Fruit fly (Drosophila melanogaster) whole organism, embryonic: ENCODE measurements around the gene CG4297.
A peak's percentile ranks its signal among the peaks of the same experiment; 100 is the strongest.

Experiments used
- ATbp ChIP-seq: fragments of 200-800 bp; sonication (Bioruptor generic); optimal IDR thresholded peaks from 2 replicates; lab custom pipeline; 2017; ENCODE audit warnings: missing biosample characterization, mild to moderate bottlenecking, missing genetic modification characterization, missing genetic modification reagents
- Blimp-1 ChIP-seq: fragments of 200-800 bp; sonication (Bioruptor generic); optimal IDR thresholded peaks from 3 replicates; lab custom pipeline; 2018; ENCODE audit warnings: missing biosample characterization, missing genetic modification characterization, mild to moderate bottlenecking, moderate library complexity, missing genetic modification reagents
- CG12104 ChIP-seq: fragments of 200-800 bp; sonication (Bioruptor generic); optimal IDR thresholded peaks from 3 replicates; lab custom pipeline; 2016; ENCODE audit warnings: missing biosample characterization, missing genetic modification characterization
- CG12769 ChIP-seq: fragments of 200-800 bp; sonication (Bioruptor generic); optimal IDR thresholded peaks from 2 replicates; lab custom pipeline; 2019; ENCODE audit warnings: missing biosample characterization, mild to moderate bottlenecking, missing genetic modification characterization, moderate library complexity
- CG13424 ChIP-seq: fragments of 200-800 bp; sonication (Bioruptor generic); optimal IDR thresholded peaks from 2 replicates; lab custom pipeline; 2019; ENCODE audit warnings: missing biosample characterization, mild to moderate bottlenecking, missing genetic modification characterization, moderate library complexity
- CG14050 ChIP-seq: fragments of 200-800 bp; sonication (Bioruptor generic); IDR thresholded peaks from 3 replicates; pipeline ENCODE4 v1.3.6; 2022; ENCODE audit warnings: missing biosample characterization, missing genetic modification characterization
- CG14860 ChIP-seq: fragments of 200-800 bp; sonication (Bioruptor generic); IDR thresholded peaks from 3 replicates; pipeline ENCODE4 v1.3.6; 2022; ENCODE audit warnings: missing biosample characterization, missing genetic modification characterization; ENCODE audit not compliant: partially characterized antibody
- CG17359 ChIP-seq: fragments of 200-800 bp; sonication (Bioruptor generic); optimal IDR thresholded peaks from 3 replicates; lab custom pipeline; 2018; ENCODE audit warnings: missing biosample characterization, mild to moderate bottlenecking, missing genetic modification characterization, moderate library complexity
- CG2678 ChIP-seq: fragments of 200-800 bp; sonication (Bioruptor generic); optimal IDR thresholded peaks from 3 replicates; lab custom pipeline; 2019; ENCODE audit warnings: missing biosample characterization, mild to moderate bottlenecking, missing genetic modification characterization, moderate library complexity
- CG32767 ChIP-seq: fragments of 200-800 bp; sonication (Bioruptor generic); IDR thresholded peaks from 2 replicates; pipeline ENCODE4 v1.3.6; 2022; ENCODE audit warnings: missing biosample characterization, missing genetic modification characterization
- CG34376 ChIP-seq: fragments of 200-800 bp; sonication (Bioruptor generic); optimal IDR thresholded peaks from 2 replicates; lab custom pipeline; 2018; ENCODE audit warnings: missing biosample characterization, mild to moderate bottlenecking, missing genetic modification characterization
- CG3847 ChIP-seq: fragments of 200-800 bp; sonication (Bioruptor generic); IDR thresholded peaks from 2 replicates; pipeline ENCODE4 v1.3.6; 2022; ENCODE audit warnings: missing biosample characterization, missing genetic modification characterization
- CG4854 ChIP-seq: fragments of 200-800 bp; sonication (Bioruptor generic); optimal IDR thresholded peaks from 2 replicates; lab custom pipeline; 2016; ENCODE audit warnings: missing biosample characterization, missing genetic modification characterization, inconsistent platforms
- CG7556 ChIP-seq: fragments of 200-800 bp; sonication (Bioruptor generic); optimal IDR thresholded peaks from 2 replicates; lab custom pipeline; 2017; ENCODE audit warnings: missing biosample characterization, mild to moderate bottlenecking, missing genetic modification characterization
- CG8290 ChIP-seq, 3 experiments: fragments of 200-800 bp; sonication (Bioruptor generic); optimal IDR thresholded peaks; 2 replicates each; lab custom pipeline; 2016 to 2019; ENCODE audit warnings: missing biosample characterization in 3 of 3, missing genetic modification characterization in 3 of 3, mild to moderate bottlenecking in 2 of 3, moderate library complexity in 1 of 3
- CG9797 ChIP-seq: fragments of 200-800 bp; sonication (Bioruptor generic); optimal IDR thresholded peaks from 3 replicates; lab custom pipeline; 2018; ENCODE audit warnings: missing biosample characterization, mild to moderate bottlenecking, missing genetic modification characterization
- ERR ChIP-seq: fragments of 200-800 bp; sonication (Bioruptor generic); optimal IDR thresholded peaks from 2 replicates; lab custom pipeline; 2016; ENCODE audit warnings: missing biosample characterization, missing genetic modification characterization
- Gug ChIP-seq: fragments of 200-800 bp; sonication (Bioruptor generic); IDR thresholded peaks from 4 replicates; pipeline ENCODE4 v1.3.6; 2022; ENCODE audit warnings: missing biosample characterization, missing genetic modification characterization
- HLH4C ChIP-seq: fragments of 200-800 bp; sonication (Bioruptor generic); IDR thresholded peaks from 3 replicates; pipeline ENCODE4 v1.3.6; 2022; ENCODE audit warnings: missing biosample characterization, missing genetic modification characterization; ENCODE audit not compliant: partially characterized antibody
- Hmx ChIP-seq: fragments of 200-800 bp; sonication (Bioruptor generic); optimal IDR thresholded peaks from 2 replicates; lab custom pipeline; 2016; ENCODE audit warnings: missing biosample characterization, missing genetic modification characterization
- MBD-R2 ChIP-seq: fragments of 200-800 bp; sonication (Bioruptor generic); IDR thresholded peaks from 2 replicates; pipeline ENCODE4 v1.3.6; 2022; ENCODE audit warnings: missing biosample characterization, missing genetic modification characterization
- MESR4 ChIP-seq: fragments of 200-800 bp; sonication (Bioruptor generic); optimal IDR thresholded peaks from 2 replicates; lab custom pipeline; 2018; ENCODE audit warnings: missing biosample characterization, mild to moderate bottlenecking, missing genetic modification characterization, moderate library complexity
- NK7.1 ChIP-seq: fragments of 200-800 bp; sonication (Bioruptor generic); optimal IDR thresholded peaks from 3 replicates; lab custom pipeline; 2016; ENCODE audit warnings: missing biosample characterization, missing genetic modification characterization
- Optix ChIP-seq: fragments of 200-800 bp; sonication (Bioruptor generic); IDR thresholded peaks from 3 replicates; pipeline ENCODE4 v1.3.6; 2022; ENCODE audit warnings: missing biosample characterization, missing genetic modification characterization
- Trl ChIP-seq, 3 experiments: fragments of >200 bp in 2 of 3; fragments of 200-800 bp in 1 of 3; sonication (Bioruptor generic) in 1 of 3; optimal IDR thresholded peaks; 2 replicates in 1 of 3; 3 replicates in 2 of 3; lab custom pipeline; 2016 to 2017; ENCODE audit warnings: missing biosample characterization in 1 of 3, missing genetic modification characterization in 1 of 3
- az2 ChIP-seq: fragments of 200-800 bp; sonication (Bioruptor generic); optimal IDR thresholded peaks from 3 replicates; lab custom pipeline; 2016; ENCODE audit warnings: missing biosample characterization, missing genetic modification characterization
- bigmax ChIP-seq: fragments of 200-800 bp; sonication (Bioruptor generic); optimal IDR thresholded peaks from 2 replicates; lab custom pipeline; 2018; ENCODE audit warnings: missing biosample characterization, mild to moderate bottlenecking, missing genetic modification characterization
- btn ChIP-seq: fragments of 200-800 bp; sonication (Bioruptor generic); optimal IDR thresholded peaks from 2 replicates; lab custom pipeline; 2016; ENCODE audit warnings: missing biosample characterization, missing genetic modification characterization
- cas ChIP-seq: fragments of 200-800 bp; sonication (Bioruptor generic); IDR thresholded peaks from 2 replicates; pipeline ENCODE4 v1.3.6; 2022; ENCODE audit warnings: missing biosample characterization, missing genetic modification characterization
- chinmo ChIP-seq: fragments of 200-800 bp; sonication (Bioruptor generic); IDR thresholded peaks from 4 replicates; pipeline ENCODE4 v1.3.6; 2022; ENCODE audit warnings: missing biosample characterization, missing genetic modification characterization; ENCODE audit not compliant: partially characterized antibody
- ems ChIP-seq: fragments of 200-800 bp; sonication (Bioruptor generic); optimal IDR thresholded peaks from 3 replicates; lab custom pipeline; 2016; ENCODE audit warnings: missing biosample characterization, missing genetic modification characterization
- eve ChIP-seq, 2 experiments: fragments of >200 bp; optimal IDR thresholded peaks; 2 replicates each; lab custom pipeline; 2017; ENCODE audit warnings: missing biosample characterization in 2 of 2, missing genetic modification characterization in 2 of 2
- fd3F ChIP-seq: fragments of 200-800 bp; sonication (Bioruptor generic); optimal IDR thresholded peaks from 2 replicates; lab custom pipeline; 2018; ENCODE audit warnings: missing biosample characterization, mild to moderate bottlenecking, missing genetic modification characterization, moderate library complexity
- gem ChIP-seq: fragments of 200-800 bp; sonication (Bioruptor generic); optimal IDR thresholded peaks from 2 replicates; lab custom pipeline; 2019; ENCODE audit warnings: missing biosample characterization, mild to moderate bottlenecking, missing genetic modification characterization, moderate library complexity
- ind ChIP-seq: fragments of 200-800 bp; sonication (Bioruptor generic); optimal IDR thresholded peaks from 3 replicates; lab custom pipeline; 2016; ENCODE audit warnings: missing biosample characterization, missing genetic modification characterization
- mirr ChIP-seq: fragments of 200-800 bp; sonication (Bioruptor generic); optimal IDR thresholded peaks from 3 replicates; lab custom pipeline; 2018; ENCODE audit warnings: missing biosample characterization, mild to moderate bottlenecking, missing genetic modification characterization
- nau ChIP-seq: fragments of 200-800 bp; sonication (Bioruptor generic); optimal IDR thresholded peaks from 3 replicates; lab custom pipeline; 2017; ENCODE audit warnings: missing biosample characterization, mild to moderate bottlenecking, missing genetic modification characterization, missing genetic modification reagents
- nmo ChIP-seq: fragments of 200-800 bp; sonication (Bioruptor generic); optimal IDR thresholded peaks from 2 replicates; lab custom pipeline; 2018; ENCODE audit warnings: missing biosample characterization, mild to moderate bottlenecking, missing genetic modification characterization, moderate library complexity
- onecut ChIP-seq: fragments of 200-800 bp; sonication (Bioruptor generic); IDR thresholded peaks from 2 replicates; pipeline ENCODE4 v1.3.6; 2022; ENCODE audit warnings: missing biosample characterization, missing genetic modification characterization
- pfk ChIP-seq: fragments of 200-800 bp; sonication (Bioruptor generic); optimal IDR thresholded peaks from 2 replicates; lab custom pipeline; 2018; ENCODE audit warnings: missing biosample characterization, mild to moderate bottlenecking, missing genetic modification characterization, moderate library complexity
- pum ChIP-seq: fragments of 200-800 bp; sonication (Bioruptor generic); optimal IDR thresholded peaks from 2 replicates; lab custom pipeline; 2016; ENCODE audit warnings: missing biosample characterization, missing genetic modification characterization
- ranshi ChIP-seq: fragments of 200-800 bp; sonication (Bioruptor generic); IDR thresholded peaks from 2 replicates; pipeline ENCODE4 v1.3.6; 2022; ENCODE audit warnings: missing biosample characterization, missing genetic modification characterization
- shn ChIP-seq: fragments of 200-800 bp; sonication (Bioruptor generic); optimal IDR thresholded peaks from 3 replicates; lab custom pipeline; 2016; ENCODE audit warnings: missing biosample characterization, missing genetic modification characterization
- sisA ChIP-seq: fragments of 200-800 bp; sonication (Bioruptor generic); IDR thresholded peaks from 2 replicates; pipeline ENCODE4 v1.3.6; 2022; ENCODE audit warnings: missing biosample characterization, missing genetic modification characterization
- tin ChIP-seq: fragments of 200-800 bp; sonication (Bioruptor generic); optimal IDR thresholded peaks from 3 replicates; lab custom pipeline; 2016; ENCODE audit warnings: missing biosample characterization, missing genetic modification characterization
- tio ChIP-seq: fragments of 200-800 bp; sonication (Bioruptor generic); optimal IDR thresholded peaks from 2 replicates; lab custom pipeline; 2017; ENCODE audit warnings: missing biosample characterization, missing genetic modification characterization, inconsistent platforms
- tx ChIP-seq: fragments of 200-800 bp; sonication (Bioruptor generic); optimal IDR thresholded peaks from 2 replicates; lab custom pipeline; 2016; ENCODE audit warnings: missing biosample characterization, missing genetic modification characterization
- unpg ChIP-seq: fragments of 200-800 bp; sonication (Bioruptor generic); optimal IDR thresholded peaks from 3 replicates; lab custom pipeline; 2018; ENCODE audit warnings: missing biosample characterization, mild to moderate bottlenecking, missing genetic modification characterization, moderate library complexity
- zfh1 ChIP-seq: fragments of 200-800 bp; sonication (Bioruptor generic); IDR thresholded peaks from 3 replicates; pipeline ENCODE4 v1.3.6; 2022; ENCODE audit warnings: missing biosample characterization, missing genetic modification characterization

Gene CG4297

DNA sequence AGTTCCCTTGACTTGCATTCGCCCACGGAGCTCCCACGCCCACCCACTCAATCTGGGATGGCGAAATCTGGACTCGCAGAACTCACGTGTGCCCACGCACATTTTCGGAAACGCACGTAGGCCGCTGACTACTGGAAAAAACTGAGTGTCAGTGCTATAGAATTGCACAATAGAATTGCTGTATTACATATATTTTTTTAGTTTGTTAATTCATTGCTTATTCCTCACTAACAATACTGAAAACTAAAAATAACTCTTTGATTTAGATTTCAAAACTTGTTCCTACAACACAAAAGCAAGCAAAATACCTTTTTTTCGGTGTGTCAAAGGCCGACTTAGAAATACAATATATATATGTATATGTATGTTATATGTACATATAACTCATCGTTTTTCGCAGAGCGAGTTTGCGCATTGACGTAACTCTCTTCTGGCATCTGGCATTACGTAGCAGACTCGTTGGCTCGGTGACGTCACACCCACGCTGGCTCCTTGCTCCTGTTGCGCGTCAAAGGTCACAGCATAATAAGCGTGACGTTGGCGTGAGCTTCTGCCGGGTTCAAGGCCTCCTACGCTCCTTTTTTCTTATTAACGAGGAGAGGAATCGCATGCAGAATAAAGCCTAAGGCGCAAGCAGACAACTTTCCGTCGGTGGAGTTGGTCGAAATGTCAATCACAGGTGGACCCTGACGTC is 9.9 kb upstream of the CG4297 start (continued):
- TF ChIP-seq Blimp-1 (GFP tag; lab: Kevin White, UChicago), result peak; percentile 62
- peak; percentile 72 for TF ChIP-seq CG12104 (GFP tag; lab: Kevin White, UChicago)
- peak; percentile 31 for TF ChIP-seq pum (GFP tag; lab: Kevin White, UChicago)
- peak; percentile 84 for TF ChIP-seq CG17359 (tag; lab: Kevin White, UChicago)
- TF ChIP-seq tin (GFP tag; lab: Kevin White, UChicago), result peak; percentile 63
- no peak for TF ChIP-seq HLH4C
- TF ChIP-seq CG7556 (GFP tag; lab: Kevin White, UChicago), result peak; percentile 90
- TF ChIP-seq fd3F (GFP tag; lab: Kevin White, UChicago), result peak; percentile 90
- no peak for TF ChIP-seq ranshi (GFP tag; lab: Robert Waterston, UW)
- TF ChIP-seq shn, result peak; percentile 23
- TF ChIP-seq CG12769, result peak; percentile 90
- TF ChIP-seq nau (GFP tag; lab: Kevin White, UChicago), result peak; percentile 66
- no peak for TF ChIP-seq cas (GFP tag; lab: Robert Waterston, UW)
- peak; percentile 47 for TF ChIP-seq ERR (GFP tag; lab: Kevin White, UChicago)
- peak; percentile 65 for TF ChIP-seq onecut (GFP tag; lab: Robert Waterston, UW)
- TF ChIP-seq sisA (GFP tag; lab: Robert Waterston, UW), result no peak
- peak in 1 of 2 experiments; percentile 80 for TF ChIP-seq eve (GFP tag; optimal IDR thresholded peaks at IDR 0.05; lab: Kevin White, UChicago)
- TF ChIP-seq CG4854 (GFP tag; lab: Kevin White, UChicago), result peak; percentile 64
- TF ChIP-seq CG2678, result peak; percentile 91
- no peak for TF ChIP-seq mirr (GFP tag; lab: Kevin White, UChicago)
- peak; percentile 63 for TF ChIP-seq nmo
- TF ChIP-seq CG14860 (GFP tag; lab: Robert Waterston, UW), result no peak
- peak; percentile 66 for TF ChIP-seq az2 (GFP tag; lab: Kevin White, UChicago)
- TF ChIP-seq CG8290 (GFP tag; optimal IDR thresholded peaks at IDR 0.05; lab: Kevin White, UChicago), result no peak
- peak in 1 of 2 experiments; percentile 83 for TF ChIP-seq CG8290 (tag; optimal IDR thresholded peaks at IDR 0.05; lab: Kevin White, UChicago)
- TF ChIP-seq CG32767, result no peak
- no peak for TF ChIP-seq Hmx
- TF ChIP-seq CG13424 (tag; lab: Kevin White, UChicago), result peak; percentile 85
- peak; percentile 45 for TF ChIP-seq tio (GFP tag; lab: Kevin White, UChicago)
- no peak for TF ChIP-seq btn (GFP tag; lab: Kevin White, UChicago)
- no peak for TF ChIP-seq zfh1 (GFP tag; lab: Robert Waterston, UW)
- TF ChIP-seq tx (GFP tag; lab: Kevin White, UChicago), result peak; percentile 65
- peak; percentile 73; the same call in 3 of the 4 replicates for TF ChIP-seq Gug (GFP tag; lab: Robert Waterston, UW)
- TF ChIP-seq ind (GFP tag; lab: Kevin White, UChicago), result peak; percentile 82
- TF ChIP-seq NK7.1 (GFP tag; lab: Kevin White, UChicago), result peak; percentile 44
- no peak for TF ChIP-seq pfk (GFP tag; lab: Kevin White, UChicago)
- no peak for TF ChIP-seq MBD-R2 (GFP tag; lab: Robert Waterston, UW)
- no peak for TF ChIP-seq MESR4 (GFP tag; lab: Kevin White, UChicago)
- TF ChIP-seq Optix (GFP tag; lab: Robert Waterston, UW), result no peak
- peak; percentile 57 for TF ChIP-seq CG34376 (GFP tag; lab: Kevin White, UChicago)
- TF ChIP-seq ems (GFP tag; lab: Kevin White, UChicago), result peak; percentile 64
- TF ChIP-seq bigmax, result no peak
- no peak for TF ChIP-seq chinmo (GFP tag; lab: Robert Waterston, UW)
- no peak for TF ChIP-seq Trl (optimal IDR thresholded peaks at IDR 0.05; lab: Kevin White, UChicago)
- TF ChIP-seq Trl (GFP tag; optimal IDR thresholded peaks at IDR 0.05; lab: Kevin White, UChicago), result peak; percentile 56
- TF ChIP-seq gem (tag; lab: Kevin White, UChicago), result peak; percentile 90
- no peak for TF ChIP-seq CG14050
- TF ChIP-seq ATbp (GFP tag; lab: Kevin White, UChicago), result peak; percentile 53
- TF ChIP-seq CG3847 (GFP tag; lab: Robert Waterston, UW), result no peak
- TF ChIP-seq CG9797 (GFP tag; lab: Kevin White, UChicago), result no peak
- peak; percentile 84 for TF ChIP-seq unpg (GFP tag; lab: Kevin White, UChicago)
